Worm (Caenorhabditis elegans) whole organism, L4/young adult: ENCODE results near the gene ceh-82.

ENCODE experiments used
- W03F9.2 ChIP-seq: fragments of 150-350 bp; optimal IDR thresholded peaks from 2 replicates; lab custom pipeline; 2014; ENCODE audit warnings: missing biosample characterization, missing genetic modification characterization
- dao-5 ChIP-seq: sonication (generic microtip); optimal IDR thresholded peaks from 2 replicates; lab custom pipeline; 2016; ENCODE audit warnings: missing genotype, missing genetic modification characterization, moderate library complexity, missing compliant biosample characterization
- him-1 ChIP-seq: sonication (generic microtip); optimal IDR thresholded peaks from 2 replicates; lab custom pipeline; 2016; ENCODE audit warnings: missing genotype, missing genetic modification reagents, missing genetic modification characterization, missing compliant biosample characterization

- TF ChIP-seq him-1 (tag; lab: Kevin White, UChicago) (no peak), W03F9.2 (tag; lab: Kevin White, UChicago) (no peak), dao-5 (tag; lab: Kevin White, UChicago) (no peak)
These were observed 7.7 kb upstream of the ceh-82 start, which contains the start of gene fbxb-11 for ce11 chrII:1724314-1724713.
